Worm (Caenorhabditis elegans): Measurements from ENCODE around the gene R05H10.7.

R05H10.7 gene

DNA sequence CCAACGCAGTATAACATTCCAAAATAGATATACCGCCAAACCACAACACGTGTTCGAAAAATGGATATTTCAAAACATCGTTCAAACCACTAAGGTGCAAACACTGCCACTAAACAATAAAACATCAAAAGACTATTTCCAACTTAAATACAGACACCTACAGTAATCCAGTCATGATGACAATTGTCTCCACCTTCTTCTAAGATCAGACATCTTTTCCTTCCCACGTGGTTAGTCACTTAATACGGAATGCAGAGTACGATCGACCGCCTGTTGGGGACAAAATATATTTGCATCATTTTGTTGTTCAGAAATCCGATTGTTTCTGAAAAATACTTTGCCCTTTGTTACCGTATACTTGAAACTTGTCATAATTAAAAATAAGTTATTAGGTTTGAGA is 14.1 kb upstream of the R05H10.7 start:
- TF ChIP-seq skn-1 (tag; optimal IDR thresholded peaks at IDR 0.05) = no peak
- TF ChIP-seq nhr-129 (tag; optimal IDR thresholded peaks at IDR 0.05) = peak; percentile 39
- TF ChIP-seq ceh-82 (tag; optimal IDR thresholded peaks at IDR 0.05) = no peak
- peak in 1 of 2 experiments; percentile 81 for TF ChIP-seq lsy-2 (tag; optimal IDR thresholded peaks at IDR 0.05)
- TF ChIP-seq sma-9 (GFP tag; optimal IDR thresholded peaks at IDR 0.05) = peak; percentile 16
- TF ChIP-seq sma-9 (tag; optimal IDR thresholded peaks at IDR 0.05) = no peak
- TF ChIP-seq ztf-11 (tag; optimal IDR thresholded peaks at IDR 0.05) = no peak
- TF ChIP-seq aly-2 (tag; optimal IDR thresholded peaks at IDR 0.05) = no peak
- no peak for TF ChIP-seq nhr-11 (tag; optimal IDR thresholded peaks at IDR 0.05)
- no peak for TF ChIP-seq nhr-10 (tag; optimal IDR thresholded peaks at IDR 0.05)
- no peak for TF ChIP-seq ztf-1 (GFP tag; conservative IDR thresholded peaks at IDR 0.05)

DNA sequence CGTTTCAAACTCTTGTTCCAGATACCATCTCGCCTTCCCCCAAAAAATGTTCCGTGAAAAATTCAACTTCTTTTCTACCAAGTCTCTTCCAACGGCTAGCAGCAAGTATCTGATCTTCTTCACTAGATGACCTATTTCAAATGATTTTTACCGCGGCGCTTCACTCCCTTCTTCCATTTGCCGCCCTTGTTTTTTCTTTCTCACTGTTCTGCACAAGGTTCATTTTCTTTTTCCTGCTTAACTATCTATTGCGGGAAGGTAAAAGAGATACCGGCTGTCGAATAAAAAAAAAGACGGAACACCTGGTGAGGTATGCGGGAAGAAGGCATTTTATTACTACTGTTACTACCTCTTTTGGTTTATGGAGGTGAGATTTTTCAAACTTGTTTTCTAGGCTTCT is 12.3 kb upstream of the R05H10.7 start, which contains the start of gene cdh-7:
TSS of gene cdh-7 (plus strand) at position 214 of the 400 bp plus-strand sequence.
- TF ChIP-seq lsy-2 (tag; optimal IDR thresholded peaks at IDR 0.05) (no peak), nhr-11 (tag; optimal IDR thresholded peaks at IDR 0.05) (no peak), alr-1 (tag; optimal IDR thresholded peaks at IDR 0.05) (no peak), fos-1 (tag; optimal IDR thresholded peaks at IDR 0.05) (no peak), nhr-77 (tag; optimal IDR thresholded peaks at IDR 0.05) (no peak), egl-27 (tag; optimal IDR thresholded peaks at IDR 0.05) (no peak), F13H6.1 (tag; optimal IDR thresholded peaks at IDR 0.05) (no peak), nhr-21 (tag; optimal IDR thresholded peaks at IDR 0.05) (no peak)

DNA sequence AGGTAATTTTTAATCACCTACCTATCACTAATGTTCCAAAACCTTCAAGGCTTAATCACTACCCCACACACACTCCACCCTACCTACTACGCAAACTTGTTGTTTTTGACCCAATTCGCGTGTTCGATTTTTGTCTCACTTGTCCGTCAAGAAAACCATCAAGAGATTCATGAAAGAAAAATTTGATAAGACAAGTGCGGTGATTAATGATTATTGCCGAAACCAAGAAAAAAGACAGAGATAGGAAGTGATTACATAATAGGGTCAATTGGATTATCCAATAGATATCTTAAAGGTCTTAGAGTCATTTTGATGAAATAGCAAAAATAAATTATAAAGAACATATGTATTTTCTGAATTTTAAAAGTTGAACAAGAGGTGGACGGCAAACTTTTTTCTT is 11.1 kb upstream of the R05H10.7 start:
- no peak for TF ChIP-seq lin-39 (tag; optimal IDR thresholded peaks at IDR 0.05)
- TF ChIP-seq sma-3 (GFP tag; optimal IDR thresholded peaks at IDR 0.05) = peak; percentile 14
- TF ChIP-seq nhr-21 (tag; optimal IDR thresholded peaks at IDR 0.05) = peak; percentile 47

DNA sequence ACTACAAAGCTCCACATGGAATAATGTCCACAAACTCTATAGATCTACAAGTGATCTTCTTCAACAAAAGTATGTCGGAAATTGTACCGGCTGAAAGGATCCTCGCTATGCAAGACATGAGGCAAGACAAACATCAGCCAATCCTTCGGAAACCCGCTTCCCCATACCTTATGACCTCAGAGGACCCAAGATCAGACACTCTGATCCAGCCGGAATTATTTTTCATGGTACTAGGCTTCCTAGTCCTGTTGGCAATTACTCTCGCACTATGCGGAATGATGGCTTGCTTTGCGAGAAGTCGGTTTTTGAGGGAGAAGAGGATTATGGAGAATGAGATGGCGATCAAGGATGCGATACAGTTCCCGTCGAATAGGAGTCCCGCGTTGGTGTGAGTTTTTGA is 5.4 kb upstream of the R05H10.7 start:
- no peak for TF ChIP-seq blmp-1 (tag; optimal IDR thresholded peaks at IDR 0.05; ENCODE audit: insufficient read depth)
- TF ChIP-seq nhr-25 (tag; optimal IDR thresholded peaks at IDR 0.05) = no peak
- no peak for TF ChIP-seq unc-62 (GFP tag; optimal IDR thresholded peaks at IDR 0.05)
- TF ChIP-seq fos-1 (tag; optimal IDR thresholded peaks at IDR 0.05) = no peak
- TF ChIP-seq egl-27 (tag; optimal IDR thresholded peaks at IDR 0.05) = no peak
- TF ChIP-seq nhr-237 (tag; optimal IDR thresholded peaks at IDR 0.05) = no peak
- no peak for TF ChIP-seq sem-4 (tag; optimal IDR thresholded peaks at IDR 0.05)
- no peak for TF ChIP-seq lin-39 (tag; optimal IDR thresholded peaks at IDR 0.05)
- TF ChIP-seq elt-1 (tag; optimal IDR thresholded peaks at IDR 0.05) = no peak
- no peak for TF ChIP-seq zag-1 (tag; optimal IDR thresholded peaks at IDR 0.05)
- no peak for TF ChIP-seq skn-1 (tag; optimal IDR thresholded peaks at IDR 0.05)
- TF ChIP-seq gmeb-1 (tag; optimal IDR thresholded peaks at IDR 0.05) = no peak
- no peak for TF ChIP-seq aly-2 (tag; optimal IDR thresholded peaks at IDR 0.05)
- no peak for TF ChIP-seq ama-1 (optimal IDR thresholded peaks at IDR 0.05)
- no peak for TF ChIP-seq C34F6.9 (tag; optimal IDR thresholded peaks at IDR 0.05)

DNA sequence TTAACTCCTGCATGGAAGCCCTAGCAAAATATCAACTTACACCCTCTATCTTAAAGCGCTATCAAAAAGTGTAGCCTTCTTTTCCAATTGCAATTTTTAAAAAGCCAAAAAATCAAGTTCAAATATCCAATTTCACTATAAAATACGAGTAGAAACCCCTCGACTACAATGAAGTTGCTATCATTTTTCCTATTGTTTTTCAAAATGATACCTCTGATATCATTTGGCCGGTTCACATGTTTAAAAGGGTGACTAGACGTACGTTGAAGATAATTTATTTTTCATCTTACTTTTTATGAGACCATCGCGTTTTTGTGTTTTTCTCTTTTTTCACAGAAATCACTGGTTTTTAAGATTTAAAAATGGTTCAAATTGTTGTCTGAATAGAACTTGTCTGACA is 3.8 kb upstream of the R05H10.7 start, which contains the start of gene R05H10.1:
TSS of gene R05H10.1 (plus strand) at position 334 of the 400 bp plus-strand sequence.
- no peak for TF ChIP-seq R02D3.7 (tag; optimal IDR thresholded peaks at IDR 0.05)
- peak; percentile 33 for TF ChIP-seq nhr-25 (tag; optimal IDR thresholded peaks at IDR 0.05)
- TF ChIP-seq fos-1 (tag; optimal IDR thresholded peaks at IDR 0.05) = peak; percentile 28

DNA sequence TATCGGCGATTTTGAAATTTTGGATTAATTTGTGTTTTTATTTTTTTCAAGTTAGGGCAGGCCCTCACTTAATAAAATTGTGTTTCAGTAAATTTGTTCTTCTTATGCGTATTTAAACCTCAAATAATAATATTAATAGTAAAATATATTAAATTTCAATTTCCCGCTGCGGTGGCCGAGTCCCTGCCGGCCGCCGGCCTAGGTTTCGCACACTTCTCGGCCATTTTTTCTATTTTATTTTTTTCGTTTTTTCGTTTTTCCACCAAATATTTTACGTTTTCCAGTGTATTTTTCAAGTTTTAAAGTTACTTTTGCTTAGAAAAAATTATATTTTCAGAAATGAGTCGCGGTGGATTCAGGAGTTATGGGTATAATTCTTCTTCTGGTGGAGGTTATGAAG is 1.6 kb downstream of the R05H10.7 start, which contains the start of gene rbm-28:
TSS of gene rbm-28 (plus strand) at position 338 of the 400 bp plus-strand sequence.
- TF ChIP-seq sma-3 (GFP tag; optimal IDR thresholded peaks at IDR 0.05) (peak; percentile 19), C34F6.9 (tag; optimal IDR thresholded peaks at IDR 0.05) (peak; percentile 31), gmeb-1 (tag; optimal IDR thresholded peaks at IDR 0.05) (peak; percentile 85), lsy-2 (tag; optimal IDR thresholded peaks at IDR 0.05) (peak in 1 of 2 experiments; percentile 55), nhr-129 (tag; optimal IDR thresholded peaks at IDR 0.05) (no peak), R02D3.7 (tag; optimal IDR thresholded peaks at IDR 0.05) (no peak)

DNA sequence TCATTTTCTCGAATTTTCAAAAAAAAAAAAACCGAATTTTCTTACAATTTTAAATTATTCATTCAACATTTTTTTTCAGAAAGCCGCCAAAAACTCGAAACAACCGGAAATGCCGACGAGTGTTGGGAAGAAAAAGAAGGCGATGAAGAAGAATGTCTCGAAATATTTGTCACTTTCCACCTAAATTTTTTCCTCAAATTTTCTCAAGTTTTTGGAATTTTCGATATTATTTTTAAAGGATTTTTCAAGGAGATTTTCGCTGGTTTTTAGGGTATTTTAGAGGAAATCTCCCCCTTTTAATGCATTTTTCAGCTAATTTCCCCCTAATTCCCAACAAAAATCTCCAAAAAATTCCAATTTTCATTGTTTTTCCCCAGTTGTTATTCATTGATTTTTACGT is 10.8 kb downstream of the R05H10.7 start:
- no peak for TF ChIP-seq mdl-1 (tag; optimal IDR thresholded peaks at IDR 0.05)
- no peak for TF ChIP-seq C34F6.9 (tag; optimal IDR thresholded peaks at IDR 0.05)
- no peak for TF ChIP-seq ama-1 (optimal IDR thresholded peaks at IDR 0.05)
- TF ChIP-seq unc-62 (GFP tag; optimal IDR thresholded peaks at IDR 0.05) = no peak
- no peak for TF ChIP-seq lin-39 (tag; optimal IDR thresholded peaks at IDR 0.05)

Measured in whole organism, L2 larva.